Fruit fly (Drosophila melanogaster): Measurements from ENCODE around the gene Syx7.

- TF ChIP-seq lola (GFP tag; optimal IDR thresholded peaks at IDR 0.05) (no peak), CG18476 (GFP tag; optimal IDR thresholded peaks at IDR 0.05) (no peak), mld (GFP tag; IDR thresholded peaks at IDR 0.05; ENCODE audit: partially characterized antibody) (no peak), E2f1 (GFP tag; IDR thresholded peaks at IDR 0.05) (no peak), Hr39 (optimal IDR thresholded peaks at IDR 0.05) (no peak)
Observed at dm6 chr3L:21490486-21490885, 44.9 kb downstream of the Syx7 start, which contains the start of gene Neu2.
